Fruit fly (Drosophila melanogaster): ENCODE data around the gene CG45116.
A peak's percentile ranks its signal among the peaks of the same experiment; 100 is the strongest.

CG45116 gene

dm6 chr3L:22741389-22742120 lies 42.3 kb downstream of the CG45116 start, which contains the start of gene CG7369 (continued):
- TF ChIP-seq E2f2 (GFP tag; IDR thresholded peaks at IDR 0.05) (peak; percentile 68), sug (tag; optimal IDR thresholded peaks at IDR 0.05) (peak; percentile 88), hbn (GFP tag; IDR thresholded peaks at IDR 0.05; ENCODE audit: partially characterized antibody) (peak; percentile 67), Bteb2 (GFP tag; optimal IDR thresholded peaks at IDR 0.05) (peak; percentile 73), ato (GFP tag; IDR thresholded peaks at IDR 0.05; ENCODE audit: partially characterized antibody) (no peak), peb (GFP tag; IDR thresholded peaks at IDR 0.05) (peak; percentile 57; the same call in 1 of the 2 replicates), Nf-YC (tag; optimal IDR thresholded peaks at IDR 0.05) (peak; percentile 73), CG11695 (GFP tag; IDR thresholded peaks at IDR 0.05) (peak; percentile 75), CG14710 (tag; optimal IDR thresholded peaks at IDR 0.05) (peak; percentile 87), zen2 (GFP tag; IDR thresholded peaks at IDR 0.05; ENCODE audit: partially characterized antibody) (peak; percentile 34; the same call in 1 of the 3 replicates), ham (GFP tag; IDR thresholded peaks at IDR 0.05) (peak; percentile 54; the same call in 1 of the 2 replicates), sd (tag; optimal IDR thresholded peaks at IDR 0.05) (peak; percentile 61), jumu (GFP tag; optimal IDR thresholded peaks at IDR 0.05) (peak; percentile 63), CG2889 (GFP tag; IDR thresholded peaks at IDR 0.05) (peak; percentile 70; the same call in 1 of the 3 replicates), ATbp (GFP tag; optimal IDR thresholded peaks at IDR 0.05) (peak; percentile 42), so (GFP tag; IDR thresholded peaks at IDR 0.05) (peak; percentile 54; the same call in 1 of the 3 replicates), CG10267 (tag; optimal IDR thresholded peaks at IDR 0.05) (peak; percentile 100), bsh (GFP tag; optimal IDR thresholded peaks at IDR 0.05) (peak; percentile 32 to 54), CG10147 (GFP tag; optimal IDR thresholded peaks at IDR 0.05) (peak; percentile 82), CG13424 (tag; optimal IDR thresholded peaks at IDR 0.05) (peak; percentile 81), CHES-1-like (GFP tag; optimal IDR thresholded peaks at IDR 0.05) (peak; percentile 79), CG32767 (GFP tag; IDR thresholded peaks at IDR 0.05) (peak; percentile 59), CG12391 (tag; optimal IDR thresholded peaks at IDR 0.05) (peak; percentile 87), CG43689 (GFP tag; IDR thresholded peaks at IDR 0.05) (no peak), CG6813 (GFP tag; optimal IDR thresholded peaks at IDR 0.05) (no peak), tll (GFP tag; optimal IDR thresholded peaks at IDR 0.05) (peak; percentile 49 to 84), Hr39 (optimal IDR thresholded peaks at IDR 0.05) (peak; percentile 58), CG10321 (GFP tag; IDR thresholded peaks at IDR 0.05) (no peak), CG6175 (GFP tag; IDR thresholded peaks at IDR 0.05) (0 out of 3 replicates have a peak, but pooled peaks have one; percentile 36), Tbp (GFP tag; optimal IDR thresholded peaks at IDR 0.05) (no peak), CG18764 (GFP tag; optimal IDR thresholded peaks at IDR 0.05) (peak; percentile 83), CG8089 (GFP tag; optimal IDR thresholded peaks at IDR 0.05) (peak; percentile 25), chif (GFP tag; optimal IDR thresholded peaks at IDR 0.05) (peak; percentile 42 to 71), Med (GFP tag) (peak; percentile 95), esg (GFP tag; conservative IDR thresholded peaks at IDR 0.05) (peak; percentile 81), CG11696 (GFP tag; IDR thresholded peaks at IDR 0.05) (0 out of 2 replicates have a peak, but pooled peaks have one; percentile 45), Deaf1 (tag; optimal IDR thresholded peaks at IDR 0.05) (peak; percentile 56), CG14860 (GFP tag; IDR thresholded peaks at IDR 0.05; ENCODE audit: partially characterized antibody) (peak; percentile 71; the same call in 2 of the 3 replicates), Mrtf (GFP tag; IDR thresholded peaks at IDR 0.05) (peak; percentile 70), CG2116 (GFP tag; optimal IDR thresholded peaks at IDR 0.05) (peak; percentile 93), CG3163 (GFP tag; optimal IDR thresholded peaks at IDR 0.05) (peak; percentile 42), CG3995 (GFP tag; optimal IDR thresholded peaks at IDR 0.05) (peak; percentile 74), Usf (GFP tag; optimal IDR thresholded peaks at IDR 0.05) (peak; percentile 82), CG1529 (GFP tag; optimal IDR thresholded peaks at IDR 0.05) (peak; percentile 70), sima (GFP tag; optimal IDR thresholded peaks at IDR 0.05) (no peak), Ets97D (GFP tag; optimal IDR thresholded peaks at IDR 0.05) (peak; percentile 92), lola (GFP tag; optimal IDR thresholded peaks at IDR 0.05) (peak in 1 of 3 experiments; percentile 71), CG15269 (tag; optimal IDR thresholded peaks at IDR 0.05) (peak; percentile 79)
